Fruit fly (Drosophila melanogaster): ENCODE results near the gene CG4497.

The CG4497 gene

DNA sequence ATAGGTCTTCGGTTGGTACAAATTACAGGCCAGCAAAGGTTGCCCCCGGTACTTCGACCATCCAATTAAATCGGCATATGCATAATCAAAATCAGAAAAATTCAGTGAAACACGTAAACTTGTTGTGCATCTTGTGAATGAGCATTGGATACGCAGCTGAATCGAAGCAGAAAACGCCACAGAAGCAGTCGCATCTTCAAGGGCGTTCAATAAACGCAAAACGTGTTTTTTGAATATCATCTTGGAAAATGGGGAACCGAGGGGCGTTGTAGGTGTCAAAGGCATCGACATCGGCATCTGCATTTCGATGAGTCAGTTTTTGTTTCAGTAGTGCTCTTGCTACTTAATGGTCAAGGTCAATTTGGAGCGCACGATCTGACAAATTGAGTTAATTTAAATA is 20.0 kb downstream of the CG4497 start:
- TF ChIP-seq CG13204 (GFP tag; optimal IDR thresholded peaks at IDR 0.05): no peak
- TF ChIP-seq CG9948 (tag; optimal IDR thresholded peaks at IDR 0.05): no peak
- TF ChIP-seq CG14655 (GFP tag; optimal IDR thresholded peaks at IDR 0.05): no peak
- no peak for TF ChIP-seq CG12605 (GFP tag; IDR thresholded peaks at IDR 0.05)
- TF ChIP-seq EcR (GFP tag; optimal IDR thresholded peaks at IDR 0.05): peak; percentile 91

DNA sequence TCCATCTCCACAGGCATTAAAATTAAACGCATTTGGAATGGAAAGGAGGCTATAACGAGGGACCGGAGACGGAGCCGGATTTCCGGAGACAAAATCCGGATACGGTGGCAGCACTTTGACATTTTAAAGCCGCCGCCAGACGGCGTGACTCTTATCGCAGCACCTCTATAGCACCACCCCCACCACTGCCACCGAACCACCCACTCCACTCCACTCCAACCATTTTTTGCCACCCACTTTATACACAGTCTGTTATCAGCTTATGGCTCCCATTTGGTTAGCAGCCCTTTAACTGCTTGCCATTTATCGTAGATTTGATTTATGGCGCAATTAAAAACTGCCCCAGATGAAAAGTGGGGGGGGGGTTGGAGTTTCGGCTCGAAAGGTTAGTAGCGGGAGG is 25.4 kb downstream of the CG4497 start:
- TF ChIP-seq CG8159 (tag; optimal IDR thresholded peaks at IDR 0.05): no peak
- TF ChIP-seq CG32121 (GFP tag; IDR thresholded peaks at IDR 0.05): no peak
- no peak for TF ChIP-seq Pif1A (GFP tag; optimal IDR thresholded peaks at IDR 0.05)
- TF ChIP-seq CG8301 (tag; optimal IDR thresholded peaks at IDR 0.05): no peak
- TF ChIP-seq fd96Ca (GFP tag; IDR thresholded peaks at IDR 0.05): no peak
- TF ChIP-seq rn (GFP tag; IDR thresholded peaks at IDR 0.05): no peak

DNA sequence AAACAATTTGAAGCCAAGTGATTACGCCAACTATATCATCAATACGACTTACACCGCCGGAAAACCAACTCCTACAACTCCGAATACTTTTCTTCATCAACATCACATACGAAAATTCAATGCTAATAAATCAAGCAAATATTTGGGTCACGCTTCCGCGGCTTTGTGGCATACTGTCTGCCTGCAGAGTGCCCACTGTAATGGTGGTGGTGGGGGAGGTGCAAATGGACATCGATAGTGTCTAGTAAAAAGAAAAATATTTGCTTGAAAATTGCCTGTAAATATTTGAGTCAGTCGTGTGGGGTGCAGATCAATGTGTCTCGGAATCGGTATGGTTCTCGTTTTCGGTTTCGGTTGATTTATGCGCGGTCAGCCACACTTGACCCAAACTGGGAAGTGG is 28.6 kb downstream of the CG4497 start:
- TF ChIP-seq CG8159 (tag; optimal IDR thresholded peaks at IDR 0.05): no peak
- 0 out of 3 replicates have a peak, but pooled peaks have one; percentile 16 for TF ChIP-seq CG4496 (GFP tag; IDR thresholded peaks at IDR 0.05)

DNA sequence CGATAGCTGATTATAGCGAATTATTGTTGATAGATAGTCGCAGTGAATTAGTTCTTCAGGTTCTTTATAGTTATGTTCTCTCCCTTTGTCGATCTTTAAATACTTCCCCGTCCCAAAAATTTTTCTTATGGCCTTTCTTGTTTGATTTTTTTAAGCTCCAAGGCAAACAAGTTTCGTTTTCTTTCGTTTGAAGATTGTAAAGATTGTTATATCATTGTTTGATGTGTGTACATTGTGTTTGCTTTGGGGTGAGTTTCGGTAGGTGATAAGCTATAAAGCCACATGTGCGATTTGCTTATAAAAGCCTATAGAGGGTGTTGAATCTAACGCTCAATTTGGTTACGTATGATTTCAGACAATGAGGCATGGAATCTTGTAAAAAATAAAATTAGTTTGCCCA is 35.6 kb downstream of the CG4497 start:
- TF ChIP-seq CG13204 (GFP tag; optimal IDR thresholded peaks at IDR 0.05): no peak
- TF ChIP-seq rn (GFP tag; IDR thresholded peaks at IDR 0.05): no peak
- no peak for TF ChIP-seq Snoo (tag; optimal IDR thresholded peaks at IDR 0.05)
- no peak for TF ChIP-seq D1 (tag; optimal IDR thresholded peaks at IDR 0.05)
- TF ChIP-seq CG14655 (GFP tag; optimal IDR thresholded peaks at IDR 0.05): no peak
- TF ChIP-seq Pif1B (GFP tag; optimal IDR thresholded peaks at IDR 0.05): no peak
- no peak for TF ChIP-seq CG9948 (tag; optimal IDR thresholded peaks at IDR 0.05)
- no peak for TF ChIP-seq CG8159 (tag; optimal IDR thresholded peaks at IDR 0.05)
- TF ChIP-seq gl (tag; optimal IDR thresholded peaks at IDR 0.05): no peak
- no peak for TF ChIP-seq CG34367 (tag; optimal IDR thresholded peaks at IDR 0.05)
- TF ChIP-seq Ets98B (GFP tag; IDR thresholded peaks at IDR 0.05): no peak
- no peak for TF ChIP-seq CG15710 (tag; optimal IDR thresholded peaks at IDR 0.05)
- TF ChIP-seq CG17806 (tag; optimal IDR thresholded peaks at IDR 0.05): no peak
- no peak for TF ChIP-seq CG12605 (GFP tag; IDR thresholded peaks at IDR 0.05)
- no peak for TF ChIP-seq fd96Ca (GFP tag; IDR thresholded peaks at IDR 0.05)
- no peak for TF ChIP-seq EcR (GFP tag; optimal IDR thresholded peaks at IDR 0.05)
- TF ChIP-seq CG10348 (GFP tag; IDR thresholded peaks at IDR 0.05): no peak
- no peak for TF ChIP-seq CG32121 (GFP tag; IDR thresholded peaks at IDR 0.05)

DNA sequence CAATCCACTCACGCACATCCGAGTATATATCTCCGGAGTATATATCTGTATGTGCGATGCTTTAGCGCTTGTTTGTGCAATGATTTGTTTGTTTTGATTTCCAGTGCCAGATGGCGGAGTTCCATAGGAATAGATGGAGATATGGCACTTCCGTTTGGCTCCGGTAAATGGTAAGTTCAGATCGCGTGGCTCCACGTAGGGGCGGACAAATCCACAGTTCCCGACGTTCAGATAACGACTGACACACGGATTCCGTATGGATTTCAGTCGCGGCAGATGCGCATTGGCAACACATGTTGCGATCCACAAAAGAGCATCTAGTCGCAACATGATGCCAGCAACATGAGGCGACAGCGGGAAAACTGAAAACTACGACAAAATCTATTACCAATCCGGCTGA is 36.9 kb downstream of the CG4497 start, which contains the start of gene Pvf3:
Gene Pvf3 (minus strand): TSS at position 240 of the 400 bp plus-strand sequence.
- peak; percentile 64 for TF ChIP-seq CG4496 (GFP tag; IDR thresholded peaks at IDR 0.05)
- no peak for TF ChIP-seq CG17806 (tag; optimal IDR thresholded peaks at IDR 0.05)
- no peak for TF ChIP-seq CG13204 (GFP tag; optimal IDR thresholded peaks at IDR 0.05)
- TF ChIP-seq EcR (GFP tag; optimal IDR thresholded peaks at IDR 0.05): no peak

DNA sequence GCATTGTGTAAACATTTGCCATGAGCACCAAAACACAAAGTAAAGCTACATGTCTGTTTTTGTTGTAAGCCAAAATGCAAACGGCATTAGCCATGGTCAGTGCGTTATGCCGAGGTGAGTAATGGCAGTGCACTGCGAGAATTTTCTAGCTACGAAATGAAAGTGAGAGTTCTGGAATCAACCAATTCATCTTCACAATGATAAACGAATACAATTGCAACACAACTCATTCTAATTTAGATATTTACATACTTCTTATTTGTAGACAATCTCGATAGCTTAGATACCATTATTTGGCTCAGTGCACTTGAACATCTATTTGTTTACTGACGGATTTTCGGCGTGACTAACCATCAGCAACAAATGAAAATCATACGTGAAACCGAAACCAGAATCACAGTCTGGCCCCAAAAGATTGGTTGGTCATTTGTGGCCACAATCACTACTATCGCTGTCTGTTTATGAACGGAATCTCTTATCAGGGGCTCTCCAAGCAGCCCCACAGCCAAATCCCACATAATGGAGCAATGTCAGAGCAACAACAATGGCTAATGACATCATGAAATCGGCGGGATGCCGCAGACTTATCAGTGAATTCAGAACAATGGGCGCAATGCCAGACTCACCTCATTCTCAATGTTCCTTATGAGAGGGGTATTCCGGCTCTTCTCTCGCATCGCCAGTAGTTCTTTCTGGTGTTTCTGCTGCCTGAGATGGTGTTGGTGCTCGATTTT is 39.4 kb downstream of the CG4497 start:
- TF ChIP-seq CG14655 (GFP tag; optimal IDR thresholded peaks at IDR 0.05): no peak
- TF ChIP-seq CG4496 (GFP tag; IDR thresholded peaks at IDR 0.05): peak; percentile 62; the same call in 2 of the 3 replicates
- TF ChIP-seq CG12605 (GFP tag; IDR thresholded peaks at IDR 0.05): no peak
- no peak for TF ChIP-seq CG34367 (tag; optimal IDR thresholded peaks at IDR 0.05)
- 0 out of 2 replicates have a peak, but pooled peaks have one; percentile 41 for TF ChIP-seq CG32121 (GFP tag; IDR thresholded peaks at IDR 0.05)
- no peak for TF ChIP-seq CG9948 (tag; optimal IDR thresholded peaks at IDR 0.05)
- no peak for TF ChIP-seq gl (tag; optimal IDR thresholded peaks at IDR 0.05)
- peak; percentile 34; the same call in 1 of the 2 replicates for TF ChIP-seq Ets98B (GFP tag; IDR thresholded peaks at IDR 0.05)
- no peak for TF ChIP-seq CG8301 (tag; optimal IDR thresholded peaks at IDR 0.05)
- TF ChIP-seq CG15710 (tag; optimal IDR thresholded peaks at IDR 0.05): no peak
- TF ChIP-seq EcR (GFP tag; optimal IDR thresholded peaks at IDR 0.05): peak; percentile 6
- TF ChIP-seq fd96Ca (GFP tag; IDR thresholded peaks at IDR 0.05): peak; percentile 58; the same call in 1 of the 3 replicates
- TF ChIP-seq CG17806 (tag; optimal IDR thresholded peaks at IDR 0.05): peak; percentile 32
- TF ChIP-seq Snoo (tag; optimal IDR thresholded peaks at IDR 0.05): peak; percentile 27
- TF ChIP-seq CG10348 (GFP tag; IDR thresholded peaks at IDR 0.05): no peak
- TF ChIP-seq CG8159 (tag; optimal IDR thresholded peaks at IDR 0.05): no peak
- TF ChIP-seq Pif1B (GFP tag; optimal IDR thresholded peaks at IDR 0.05): no peak
- TF ChIP-seq rn (GFP tag; IDR thresholded peaks at IDR 0.05): no peak
- no peak for TF ChIP-seq D1 (tag; optimal IDR thresholded peaks at IDR 0.05)
- no peak for TF ChIP-seq Pif1A (GFP tag; optimal IDR thresholded peaks at IDR 0.05)
- peak; percentile 8 for TF ChIP-seq CG13204 (GFP tag; optimal IDR thresholded peaks at IDR 0.05)

DNA sequence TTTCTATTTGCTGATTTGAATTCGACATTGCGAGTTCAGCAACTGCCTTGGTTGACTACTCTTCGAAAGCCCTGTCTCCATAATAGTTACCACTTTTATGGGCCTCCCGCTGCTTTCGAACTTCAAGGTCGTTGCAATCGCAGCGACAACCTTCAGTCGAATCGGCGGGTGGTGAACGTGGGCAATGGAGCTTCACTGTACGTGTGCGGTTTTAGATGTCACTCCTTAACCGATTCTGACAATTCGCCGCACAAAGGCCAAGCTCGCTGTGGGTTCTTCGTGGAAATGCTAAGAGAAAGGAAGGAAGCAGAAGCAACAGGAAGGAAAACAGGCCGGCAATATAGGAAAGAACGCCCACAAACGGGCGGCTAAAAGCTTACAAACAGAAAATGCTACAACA is 42.1 kb downstream of the CG4497 start:
- TF ChIP-seq CG4496 (GFP tag; IDR thresholded peaks at IDR 0.05) (peak; percentile 11; the same call in 1 of the 3 replicates), CG14655 (GFP tag; optimal IDR thresholded peaks at IDR 0.05) (no peak)
